Worm (Caenorhabditis elegans): ENCODE measurements around the gene M03F8.5.

DNA sequence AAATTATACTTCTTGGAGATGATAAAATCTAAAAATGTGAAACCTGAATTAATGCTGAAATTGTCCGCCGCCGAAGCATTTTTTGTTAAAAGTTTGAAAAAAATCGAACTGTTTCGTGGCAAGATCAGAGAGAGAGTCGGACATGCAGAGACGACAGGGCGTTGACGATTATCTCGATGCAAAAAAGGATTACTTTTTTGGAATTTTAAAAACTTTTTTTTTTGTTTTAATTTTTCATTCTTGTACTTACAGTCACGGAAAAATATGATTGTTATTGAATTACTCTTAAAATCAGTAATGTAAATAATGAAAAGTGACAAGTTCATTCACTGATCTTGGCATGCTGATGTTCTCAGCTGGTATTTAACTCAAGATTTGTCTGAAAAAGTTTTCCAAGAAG lies at the start of gene M03F8.5, which contains the start of gene M03F8.7:
- TF ChIP-seq F39B2.1 (GFP tag; IDR thresholded peaks at IDR 0.05) (no peak), ceh-58 (GFP tag; IDR thresholded peaks at IDR 0.05) (no peak), let-526 (GFP tag; IDR thresholded peaks at IDR 0.05) (no peak), Y53G8AR.9 (GFP tag; conservative IDR thresholded peaks at IDR 0.05) (no peak), Y56A3A.18 (GFP tag; IDR thresholded peaks at IDR 0.05) (no peak), let-607 (tag; optimal IDR thresholded peaks at IDR 0.05) (no peak)

Measured in whole organism, young adult.